Worm (Caenorhabditis elegans) whole organism, L1 larva: Measurements from ENCODE around the gene F37B4.10.

Experiments used
- alr-1 ChIP-seq: fragments of 200-800 bp; sonication (Bioruptor generic); optimal IDR thresholded peaks from 2 replicates; lab custom pipeline; 2018; ENCODE audit warnings: borderline replicate concordance, mild to moderate bottlenecking, missing genetic modification characterization, missing compliant biosample characterization
- ces-1 ChIP-seq: fragments of 150-350 bp; optimal IDR thresholded peaks from 2 replicates; lab custom pipeline; 2014; ENCODE audit warnings: missing biosample characterization, missing genetic modification reagents, missing genetic modification characterization
- egl-13 ChIP-seq: sonication (generic microtip); optimal IDR thresholded peaks from 2 replicates; lab custom pipeline; 2016; ENCODE audit warnings: missing genotype, missing genetic modification reagents, missing genetic modification characterization, missing compliant biosample characterization
- fos-1 ChIP-seq: fragments of 150-350 bp; optimal IDR thresholded peaks from 2 replicates; lab custom pipeline; 2014; ENCODE audit warnings: missing biosample characterization, missing genetic modification characterization
- jun-1 ChIP-seq: fragments of 150-350 bp; optimal IDR thresholded peaks from 2 replicates; lab custom pipeline; 2014; ENCODE audit warnings: missing biosample characterization, missing genetic modification reagents, missing genetic modification characterization
- lsy-2 ChIP-seq, 2 experiments: fragments of 150-350 bp; optimal IDR thresholded peaks; 2 replicates each; lab custom pipeline; 2014; ENCODE audit warnings: missing biosample characterization in 2 of 2, missing genetic modification characterization in 2 of 2
- nhr-76 ChIP-seq: sonication (generic microtip); optimal IDR thresholded peaks from 2 replicates; lab custom pipeline; 2017; ENCODE audit warnings: missing biosample characterization, missing genetic modification characterization
- rnt-1 ChIP-seq: sonication (generic microtip); optimal IDR thresholded peaks from 2 replicates; lab custom pipeline; 2016; ENCODE audit warnings: mild to moderate bottlenecking, missing genetic modification characterization, moderate library complexity, missing compliant biosample characterization
- snpc-4 ChIP-seq: fragments of 150-350 bp; optimal IDR thresholded peaks from 2 replicates; lab custom pipeline; 2014; ENCODE audit warnings: missing biosample characterization, missing genetic modification characterization
- unc-130 ChIP-seq: fragments of 150-350 bp; optimal IDR thresholded peaks from 2 replicates; lab custom pipeline; 2017; ENCODE audit warnings: missing biosample characterization, missing genetic modification characterization, inconsistent platforms
- unc-62 ChIP-seq: fragments of 150-350 bp; optimal IDR thresholded peaks from 2 replicates; lab custom pipeline; 2014; ENCODE audit warnings: missing biosample characterization, missing genetic modification reagents, missing genetic modification characterization
- zag-1 ChIP-seq: fragments of 150-350 bp; optimal IDR thresholded peaks from 2 replicates; lab custom pipeline; 2014; ENCODE audit warnings: missing biosample characterization, missing genetic modification characterization

- TF ChIP-seq rnt-1: no peak
- no peak for TF ChIP-seq alr-1 (tag; lab: Kevin White, UChicago)
- no peak for TF ChIP-seq unc-62 (GFP tag; lab: Kevin White, UChicago)
- TF ChIP-seq fos-1 (tag; lab: Kevin White, UChicago): no peak
- TF ChIP-seq nhr-76 (tag; lab: Kevin White, UChicago): no peak
- TF ChIP-seq zag-1: no peak
- no peak for TF ChIP-seq egl-13
- TF ChIP-seq snpc-4 (tag; lab: Kevin White, UChicago): no peak
- no peak for TF ChIP-seq ces-1
- no peak for TF ChIP-seq unc-130 (tag; lab: Kevin White, UChicago)
- no peak for TF ChIP-seq lsy-2 (tag; optimal IDR thresholded peaks at IDR 0.05; lab: Kevin White, UChicago)
- TF ChIP-seq jun-1 (tag; lab: Kevin White, UChicago): no peak
These were observed 2.9 kb upstream of the F37B4.10 start for ce11 chrV:2880356-2880755.
